Fruit fly (Drosophila melanogaster) whole organism, embryonic: ENCODE results near the gene siz.

Experiments
- Aef1 ChIP-seq: fragments of 200-800 bp; sonication (Bioruptor generic); IDR thresholded peaks from 3 replicates; pipeline ENCODE4 v1.3.6; 2022; ENCODE audit warnings: missing biosample characterization, missing genetic modification characterization
- Asciz ChIP-seq: fragments of 200-800 bp; sonication (Bioruptor generic); optimal IDR thresholded peaks from 2 replicates; lab custom pipeline; 2017; ENCODE audit warnings: missing biosample characterization, mild to moderate bottlenecking, missing genetic modification characterization, missing genetic modification reagents
- Bteb2 ChIP-seq: fragments of 200-800 bp; sonication (Bioruptor generic); optimal IDR thresholded peaks from 2 replicates; lab custom pipeline; 2016; ENCODE audit warnings: missing biosample characterization, missing genetic modification characterization
- CG10147 ChIP-seq: fragments of 200-800 bp; sonication (Bioruptor generic); optimal IDR thresholded peaks from 2 replicates; lab custom pipeline; 2019; ENCODE audit warnings: missing biosample characterization, mild to moderate bottlenecking, missing genetic modification characterization, moderate library complexity
- CG10209 ChIP-seq: fragments of 200-800 bp; sonication (Bioruptor generic); optimal IDR thresholded peaks from 3 replicates; lab custom pipeline; 2017; ENCODE audit warnings: missing biosample characterization, mild to moderate bottlenecking, missing genetic modification characterization, missing genetic modification reagents
- CG10366 ChIP-seq: fragments of 200-800 bp; sonication (Bioruptor generic); IDR thresholded peaks from 2 replicates; pipeline ENCODE4 v1.3.6; 2022; ENCODE audit warnings: missing biosample characterization, missing genetic modification characterization
- CG11723 ChIP-seq: fragments of 200-800 bp; sonication (Bioruptor generic); optimal IDR thresholded peaks from 2 replicates; lab custom pipeline; 2017; ENCODE audit warnings: missing biosample characterization, mild to moderate bottlenecking, missing genetic modification characterization
- CG12769 ChIP-seq: fragments of 200-800 bp; sonication (Bioruptor generic); optimal IDR thresholded peaks from 2 replicates; lab custom pipeline; 2019; ENCODE audit warnings: missing biosample characterization, mild to moderate bottlenecking, missing genetic modification characterization, moderate library complexity
- CG13287 ChIP-seq: fragments of 200-800 bp; sonication (Bioruptor generic); IDR thresholded peaks from 2 replicates; pipeline ENCODE4 v1.3.6; 2022; ENCODE audit warnings: missing biosample characterization, missing genetic modification characterization; ENCODE audit not compliant: partially characterized antibody
- CG13775 ChIP-seq: fragments of 200-800 bp; sonication (Bioruptor generic); optimal IDR thresholded peaks from 3 replicates; lab custom pipeline; 2017; ENCODE audit warnings: missing biosample characterization, mild to moderate bottlenecking, missing genetic modification characterization
- CG13894 ChIP-seq: fragments of 200-800 bp; sonication (Bioruptor generic); optimal IDR thresholded peaks from 3 replicates; lab custom pipeline; 2018; ENCODE audit warnings: missing biosample characterization, mild to moderate bottlenecking, missing genetic modification characterization, moderate library complexity
- CG14050 ChIP-seq: fragments of 200-800 bp; sonication (Bioruptor generic); IDR thresholded peaks from 3 replicates; pipeline ENCODE4 v1.3.6; 2022; ENCODE audit warnings: missing biosample characterization, missing genetic modification characterization
- CG15269 ChIP-seq: fragments of 200-800 bp; sonication (Bioruptor generic); optimal IDR thresholded peaks from 2 replicates; lab custom pipeline; 2018; ENCODE audit warnings: missing biosample characterization, mild to moderate bottlenecking, missing genetic modification characterization, moderate library complexity
- CG1529 ChIP-seq: fragments of 200-800 bp; sonication (Bioruptor generic); optimal IDR thresholded peaks from 3 replicates; lab custom pipeline; 2018; ENCODE audit warnings: missing biosample characterization, missing genetic modification characterization
- CG16813 ChIP-seq: fragments of 200-800 bp; sonication (Bioruptor generic); IDR thresholded peaks from 3 replicates; pipeline ENCODE4 v1.3.6; 2022; ENCODE audit warnings: missing biosample characterization, missing genetic modification characterization; ENCODE audit not compliant: partially characterized antibody
- CG17568 ChIP-seq: fragments of 200-800 bp; sonication (Bioruptor generic); optimal IDR thresholded peaks from 2 replicates; lab custom pipeline; 2018; ENCODE audit warnings: missing biosample characterization, mild to moderate bottlenecking, missing genetic modification characterization, moderate library complexity
- CG2889 ChIP-seq: fragments of 200-800 bp; sonication (Bioruptor generic); IDR thresholded peaks from 3 replicates; pipeline ENCODE4 v1.3.6; 2022; ENCODE audit warnings: missing biosample characterization, missing genetic modification characterization
- CG7786 ChIP-seq: fragments of 200-800 bp; sonication (Bioruptor generic); optimal IDR thresholded peaks from 2 replicates; lab custom pipeline; 2016; ENCODE audit warnings: missing biosample characterization, missing genetic modification characterization
- CG9797 ChIP-seq: fragments of 200-800 bp; sonication (Bioruptor generic); optimal IDR thresholded peaks from 3 replicates; lab custom pipeline; 2018; ENCODE audit warnings: missing biosample characterization, mild to moderate bottlenecking, missing genetic modification characterization
- Chrac-16 ChIP-seq: fragments of 200-800 bp; sonication (Bioruptor generic); optimal IDR thresholded peaks from 3 replicates; lab custom pipeline; 2016; ENCODE audit warnings: missing biosample characterization, missing genetic modification characterization
- D19B ChIP-seq: fragments of 200-800 bp; sonication (Bioruptor generic); optimal IDR thresholded peaks from 2 replicates; lab custom pipeline; 2017; ENCODE audit warnings: missing biosample characterization, mild to moderate bottlenecking, missing genetic modification characterization
- Dbx ChIP-seq: fragments of 200-800 bp; sonication (Bioruptor generic); IDR thresholded peaks from 3 replicates; pipeline ENCODE4 v1.3.6; 2022; ENCODE audit warnings: missing biosample characterization, missing genetic modification characterization
- Dll ChIP-seq: fragments of 200-800 bp; sonication (Bioruptor generic); IDR thresholded peaks from 4 replicates; pipeline ENCODE4 v1.3.6; 2022; ENCODE audit warnings: missing biosample characterization, missing genetic modification characterization; ENCODE audit not compliant: partially characterized antibody
- HHEX ChIP-seq: fragments of 200-800 bp; sonication (Bioruptor generic); optimal IDR thresholded peaks from 3 replicates; lab custom pipeline; 2017; ENCODE audit warnings: missing biosample characterization, mild to moderate bottlenecking, missing genetic modification characterization, missing genetic modification reagents
- HLH54F ChIP-seq: fragments of 200-800 bp; sonication (Bioruptor generic); optimal IDR thresholded peaks from 3 replicates; lab custom pipeline; 2016; ENCODE audit warnings: missing biosample characterization, missing genetic modification characterization
- Hand ChIP-seq: fragments of 200-800 bp; sonication (Bioruptor generic); optimal IDR thresholded peaks from 2 replicates; lab custom pipeline; 2017; ENCODE audit warnings: mild to moderate bottlenecking, missing biosample characterization, missing genetic modification reagents, missing genetic modification characterization
- Max ChIP-seq: fragments of 200-800 bp; sonication (Bioruptor generic); optimal IDR thresholded peaks from 2 replicates; lab custom pipeline; 2016; ENCODE audit warnings: missing biosample characterization, mild to moderate bottlenecking, missing genetic modification characterization
- Ptx1 ChIP-seq: fragments of 200-800 bp; sonication (Bioruptor generic); IDR thresholded peaks from 2 replicates; pipeline ENCODE4 v1.3.6; 2022; ENCODE audit warnings: missing biosample characterization, missing genetic modification characterization
- Rfx ChIP-seq: fragments of 200-800 bp; sonication (Bioruptor generic); IDR thresholded peaks from 2 replicates; pipeline ENCODE4 v1.3.6; 2022; ENCODE audit warnings: missing biosample characterization, missing genetic modification characterization
- Scr ChIP-seq: fragments of 200-800 bp; sonication (Bioruptor generic); IDR thresholded peaks from 2 replicates; pipeline ENCODE4 v1.3.6; 2022; ENCODE audit warnings: missing biosample characterization, missing genetic modification characterization; ENCODE audit not compliant: partially characterized antibody
- Xbp1 ChIP-seq: fragments of 200-800 bp; sonication (Bioruptor generic); optimal IDR thresholded peaks from 3 replicates; lab custom pipeline; 2016; ENCODE audit warnings: missing biosample characterization, mild to moderate bottlenecking, missing genetic modification characterization
- danr ChIP-seq: fragments of 200-800 bp; sonication (Bioruptor generic); IDR thresholded peaks from 2 replicates; pipeline ENCODE4 v1.3.6; 2022; ENCODE audit warnings: missing biosample characterization, missing genetic modification characterization
- dimm ChIP-seq: fragments of 200-800 bp; sonication (Bioruptor generic); IDR thresholded peaks from 2 replicates; pipeline ENCODE4 v1.3.6; 2022; ENCODE audit warnings: missing biosample characterization, missing genetic modification characterization
- esg ChIP-seq: fragments of 200-800 bp; sonication (Bioruptor generic); conservative IDR thresholded peaks from 2 replicates; pipeline ENCODE4 v1.3.6; 2022; ENCODE audit warnings: missing biosample characterization, missing genetic modification characterization
- fd3F ChIP-seq: fragments of 200-800 bp; sonication (Bioruptor generic); optimal IDR thresholded peaks from 2 replicates; lab custom pipeline; 2018; ENCODE audit warnings: missing biosample characterization, mild to moderate bottlenecking, missing genetic modification characterization, moderate library complexity
- h ChIP-seq: fragments of >200 bp; optimal IDR thresholded peaks from 2 replicates; lab custom pipeline; 2017
- inv ChIP-seq: fragments of 200-800 bp; sonication (Bioruptor generic); IDR thresholded peaks from 2 replicates; pipeline ENCODE4 v1.3.6; 2022; ENCODE audit warnings: missing biosample characterization, missing genetic modification characterization; ENCODE audit not compliant: partially characterized antibody
- maf-S ChIP-seq: fragments of 200-800 bp; sonication (Bioruptor generic); optimal IDR thresholded peaks from 2 replicates; lab custom pipeline; 2016; ENCODE audit warnings: missing biosample characterization, missing genetic modification characterization
- pum ChIP-seq: fragments of 200-800 bp; sonication (Bioruptor generic); optimal IDR thresholded peaks from 2 replicates; lab custom pipeline; 2016; ENCODE audit warnings: missing biosample characterization, missing genetic modification characterization
- schlank ChIP-seq: fragments of 200-800 bp; sonication (Bioruptor generic); optimal IDR thresholded peaks from 2 replicates; lab custom pipeline; 2018; ENCODE audit warnings: missing biosample characterization, mild to moderate bottlenecking, missing genetic modification characterization
- scrt ChIP-seq: fragments of 200-800 bp; sonication (Bioruptor generic); optimal IDR thresholded peaks from 2 replicates; lab custom pipeline; 2018; ENCODE audit warnings: missing biosample characterization, mild to moderate bottlenecking, missing genetic modification characterization, moderate library complexity
- sens ChIP-seq: fragments of 200-800 bp; sonication (Bioruptor generic); peaks from one replicate; lab custom pipeline; 2016; ENCODE audit warnings: missing biosample characterization, missing genetic modification characterization
- sens-2 ChIP-seq: fragments of 200-800 bp; sonication (Bioruptor generic); IDR thresholded peaks from 2 replicates; pipeline ENCODE4 v1.3.6; 2022; ENCODE audit warnings: missing biosample characterization, missing genetic modification characterization
- sim ChIP-seq: fragments of 200-800 bp; sonication (Bioruptor generic); IDR thresholded peaks from 2 replicates; pipeline ENCODE4 v1.3.6; 2022; ENCODE audit warnings: missing biosample characterization, missing genetic modification characterization
- sna ChIP-seq: fragments of 200-800 bp; sonication (Bioruptor generic); IDR thresholded peaks from 2 replicates; pipeline ENCODE4 v1.3.6; 2022; ENCODE audit warnings: missing biosample characterization, missing genetic modification characterization; ENCODE audit not compliant: partially characterized antibody
- sqz ChIP-seq: fragments of 200-800 bp; sonication (Bioruptor generic); optimal IDR thresholded peaks from 3 replicates; lab custom pipeline; 2018; ENCODE audit warnings: missing biosample characterization, mild to moderate bottlenecking, missing genetic modification characterization
- sr ChIP-seq: fragments of 200-800 bp; sonication (Bioruptor generic); IDR thresholded peaks from 3 replicates; pipeline ENCODE4 v1.3.6; 2022; ENCODE audit warnings: missing biosample characterization, missing genetic modification characterization
- tio ChIP-seq: fragments of 200-800 bp; sonication (Bioruptor generic); optimal IDR thresholded peaks from 2 replicates; lab custom pipeline; 2017; ENCODE audit warnings: missing biosample characterization, missing genetic modification characterization, inconsistent platforms
- zen ChIP-seq: fragments of 200-800 bp; sonication (Bioruptor generic); optimal IDR thresholded peaks from 3 replicates; lab custom pipeline; 2018; ENCODE audit warnings: missing biosample characterization, mild to moderate bottlenecking, missing genetic modification characterization, moderate library complexity

The siz gene

DNA sequence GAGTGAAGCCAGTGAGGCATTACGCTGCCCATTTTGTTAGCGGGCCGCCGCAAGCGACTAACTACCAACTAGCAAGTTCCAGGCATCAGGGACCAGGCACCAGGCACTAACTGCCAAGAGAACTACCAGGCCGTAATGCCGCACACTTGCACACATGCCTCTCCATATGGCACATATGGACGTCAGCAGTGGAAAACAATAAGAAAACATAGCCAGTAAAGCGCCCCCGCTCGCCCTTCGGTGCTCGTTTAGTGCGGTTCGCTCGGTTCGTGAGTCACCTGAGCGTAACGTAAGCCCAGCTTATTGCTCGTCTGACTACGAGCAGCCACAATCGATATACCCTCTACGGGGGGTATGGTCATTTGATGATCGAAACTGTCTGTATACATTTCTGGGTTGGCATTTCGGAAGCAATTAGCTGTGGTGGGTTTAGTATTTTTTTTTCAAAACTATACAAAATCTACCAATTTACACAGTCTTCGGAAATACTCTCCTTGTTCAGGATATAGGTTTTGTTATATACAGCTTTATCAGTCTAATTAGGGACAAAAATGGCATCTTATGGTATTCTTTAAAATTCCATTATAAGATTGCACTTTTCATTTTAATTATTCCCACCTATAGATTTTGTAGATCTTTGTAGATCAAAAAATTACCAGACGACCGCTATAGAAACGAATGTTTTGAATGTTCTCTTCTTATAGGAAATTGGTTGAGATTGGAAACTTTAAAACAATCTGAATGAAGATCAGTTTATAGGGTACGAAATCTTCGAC is 22.6 kb downstream of the siz start:
- TF ChIP-seq Asciz (GFP tag; lab: Kevin White, UChicago) (no peak), sens (GFP tag; lab: Kevin White, UChicago) (peak; percentile 76), CG16813 (GFP tag; lab: Robert Waterston, UW) (no peak), schlank (tag; lab: Kevin White, UChicago) (no peak), Aef1 (GFP tag; lab: Robert Waterston, UW) (no peak), CG2889 (GFP tag; lab: Robert Waterston, UW) (no peak), Ptx1 (GFP tag; lab: Robert Waterston, UW) (peak; percentile 16; the same call in 1 of the 2 replicates), Chrac-16 (GFP tag; lab: Kevin White, UChicago) (peak; percentile 4), Max (no peak), sqz (GFP tag; lab: Kevin White, UChicago) (no peak), CG11723 (GFP tag; lab: Kevin White, UChicago) (no peak), Dll (GFP tag; lab: Robert Waterston, UW) (no peak; the same call in 3 of the 4 replicates), CG14050 (no peak), HLH54F (GFP tag; lab: Kevin White, UChicago) (no peak), pum (GFP tag; lab: Kevin White, UChicago) (peak; percentile 2), Scr (GFP tag; lab: Robert Waterston, UW) (no peak), maf-S (GFP tag; lab: Kevin White, UChicago) (no peak), CG15269 (tag; lab: Kevin White, UChicago) (peak; percentile 7), tio (GFP tag; lab: Kevin White, UChicago) (peak; percentile 23), Xbp1 (GFP tag; lab: Kevin White, UChicago) (peak; percentile 29), fd3F (GFP tag; lab: Kevin White, UChicago) (peak; percentile 19), CG12769 (peak; percentile 80), sna (GFP tag; lab: Robert Waterston, UW) (no peak), sim (GFP tag; lab: Robert Waterston, UW) (no peak), danr (GFP tag; lab: Robert Waterston, UW) (no peak), sr (GFP tag; lab: Robert Waterston, UW) (0 out of 3 replicates have a peak, but pooled peaks have one; percentile 46), Hand (GFP tag; lab: Kevin White, UChicago) (no peak), CG1529 (GFP tag; lab: Kevin White, UChicago) (no peak), CG7786 (GFP tag; lab: Kevin White, UChicago) (peak; percentile 40), CG17568 (GFP tag; lab: Kevin White, UChicago) (no peak), CG9797 (GFP tag; lab: Kevin White, UChicago) (no peak), D19B (peak; percentile 60), scrt (no peak), CG13287 (GFP tag; lab: Robert Waterston, UW) (peak; percentile 17; the same call in 1 of the 2 replicates), Bteb2 (GFP tag; lab: Kevin White, UChicago) (no peak), h (lab: Kevin White, UChicago) (no peak), zen (tag; lab: Kevin White, UChicago) (peak; percentile 45), CG10366 (peak; percentile 15; the same call in 1 of the 2 replicates), CG10209 (GFP tag; lab: Kevin White, UChicago) (peak; percentile 27), HHEX (GFP tag; lab: Kevin White, UChicago) (no peak), CG13775 (GFP tag; lab: Kevin White, UChicago) (no peak), Rfx (GFP tag; lab: Robert Waterston, UW) (peak; percentile 35; the same call in 1 of the 2 replicates), CG13894 (tag; lab: Kevin White, UChicago) (peak; percentile 33), sens-2 (GFP tag; lab: Robert Waterston, UW) (no peak), CG10147 (GFP tag; lab: Kevin White, UChicago) (no peak), esg (GFP tag; lab: Robert Waterston, UW) (no peak; the same call in 1 of the 2 replicates), Dbx (GFP tag; lab: Robert Waterston, UW) (peak; percentile 48; the same call in 1 of the 3 replicates), inv (GFP tag; lab: Robert Waterston, UW) (no peak), dimm (GFP tag; lab: Robert Waterston, UW) (no peak)
